Fruit fly (Drosophila melanogaster) whole organism, prepupa: ENCODE results near the gene CG42673.
A peak's percentile ranks its signal among the peaks of the same experiment; 100 is the strongest.

Experiments
- Blimp-1 ChIP-seq: fragments of 200-800 bp; sonication (Bioruptor generic); optimal IDR thresholded peaks from 3 replicates; lab custom pipeline; 2017; ENCODE audit warnings: missing biosample characterization, missing genetic modification characterization, mild to moderate bottlenecking, moderate library complexity, missing genetic modification reagents
- CG10631 ChIP-seq: fragments of 200-800 bp; sonication (Bioruptor generic); optimal IDR thresholded peaks from 2 replicates; lab custom pipeline; 2016; ENCODE audit warnings: missing biosample characterization, missing genetic modification characterization
- CG10669 ChIP-seq: fragments of 200-800 bp; sonication (Bioruptor generic); optimal IDR thresholded peaks from 3 replicates; lab custom pipeline; 2018; ENCODE audit warnings: missing biosample characterization, mild to moderate bottlenecking, missing genetic modification characterization, moderate library complexity
- CG15336 ChIP-seq: fragments of 200-800 bp; sonication (Bioruptor generic); IDR thresholded peaks from 2 replicates; pipeline ENCODE4 v1.3.6; 2022; ENCODE audit warnings: missing biosample characterization, missing genetic modification characterization
- CG16779 ChIP-seq: fragments of 200-800 bp; sonication (Bioruptor generic); optimal IDR thresholded peaks from 3 replicates; lab custom pipeline; 2017; ENCODE audit warnings: missing biosample characterization, mild to moderate bottlenecking, missing genetic modification characterization
- CG3032 ChIP-seq: fragments of 200-800 bp; optimal IDR thresholded peaks from 2 replicates; lab custom pipeline; 2019; ENCODE audit warnings: missing biosample characterization, mild to moderate bottlenecking, missing genetic modification characterization, moderate library complexity
- CG31627 ChIP-seq: fragments of 200-800 bp; sonication (Bioruptor generic); optimal IDR thresholded peaks from 3 replicates; lab custom pipeline; 2016; ENCODE audit warnings: missing biosample characterization, missing genetic modification characterization
- CG32006 ChIP-seq: fragments of 200-800 bp; sonication (Bioruptor generic); optimal IDR thresholded peaks from 3 replicates; lab custom pipeline; 2017; ENCODE audit warnings: missing biosample characterization, mild to moderate bottlenecking, missing genetic modification characterization
- CG3919 ChIP-seq: fragments of 200-800 bp; sonication (Bioruptor generic); optimal IDR thresholded peaks from 3 replicates; lab custom pipeline; 2016; ENCODE audit warnings: missing biosample characterization, missing genetic modification characterization
- CG6163 ChIP-seq: fragments of 200-800 bp; sonication (Bioruptor generic); IDR thresholded peaks from 3 replicates; pipeline ENCODE4 v1.3.6; 2022; ENCODE audit warnings: missing biosample characterization, missing genetic modification characterization
- CG6276 ChIP-seq: fragments of 200-800 bp; sonication (Bioruptor generic); optimal IDR thresholded peaks from 2 replicates; lab custom pipeline; 2017; ENCODE audit warnings: missing biosample characterization, mild to moderate bottlenecking, missing genetic modification characterization
- CG6792 ChIP-seq: fragments of 200-800 bp; sonication (Bioruptor generic); optimal IDR thresholded peaks from 3 replicates; lab custom pipeline; 2016; ENCODE audit warnings: missing biosample characterization, missing genetic modification characterization
- CG6808 ChIP-seq: fragments of 200-800 bp; sonication (Bioruptor generic); optimal IDR thresholded peaks from 3 replicates; lab custom pipeline; 2017; ENCODE audit warnings: missing biosample characterization, missing genetic modification characterization, mild to moderate bottlenecking, moderate library complexity, missing genetic modification reagents
- CG6854 ChIP-seq: fragments of 200-800 bp; sonication (Bioruptor generic); optimal IDR thresholded peaks from 2 replicates; lab custom pipeline; 2017; ENCODE audit warnings: missing biosample characterization, mild to moderate bottlenecking, missing genetic modification characterization
- CG7368 ChIP-seq: fragments of 200-800 bp; sonication (Bioruptor generic); optimal IDR thresholded peaks from 3 replicates; lab custom pipeline; 2016; ENCODE audit warnings: missing biosample characterization, missing genetic modification characterization
- CG8119 ChIP-seq: fragments of 200-800 bp; sonication (Bioruptor generic); IDR thresholded peaks from 3 replicates; pipeline ENCODE4 v1.3.6; 2022; ENCODE audit warnings: missing biosample characterization, missing genetic modification characterization
- CG8319 ChIP-seq: fragments of 200-800 bp; sonication (Bioruptor generic); optimal IDR thresholded peaks from 3 replicates; lab custom pipeline; 2016; ENCODE audit warnings: missing biosample characterization, missing genetic modification characterization
- CG8632 ChIP-seq: fragments of 200-800 bp; sonication (Bioruptor generic); optimal IDR thresholded peaks from 3 replicates; lab custom pipeline; 2016; ENCODE audit warnings: missing biosample characterization, missing genetic modification characterization
- Eip75B ChIP-seq: fragments of 200-800 bp; sonication (Bioruptor generic); optimal IDR thresholded peaks from 3 replicates; lab custom pipeline; 2016; ENCODE audit warnings: missing biosample characterization, missing genetic modification characterization
- Eip78C ChIP-seq: fragments of 200-800 bp; sonication (Bioruptor generic); peaks from one replicate; lab custom pipeline; 2016; ENCODE audit warnings: missing biosample characterization, missing genetic modification characterization
- Eip93F ChIP-seq: fragments of 200-800 bp; sonication (Bioruptor generic); optimal IDR thresholded peaks from 2 replicates; lab custom pipeline; 2016; ENCODE audit warnings: missing biosample characterization, mild to moderate bottlenecking, missing genetic modification characterization
- Ets21C ChIP-seq: fragments of 200-800 bp; sonication (Bioruptor generic); optimal IDR thresholded peaks from 3 replicates; lab custom pipeline; 2016; ENCODE audit warnings: missing biosample characterization, missing genetic modification characterization
- Ets96B ChIP-seq: fragments of 200-800 bp; optimal IDR thresholded peaks from 2 replicates; lab custom pipeline; 2019; ENCODE audit warnings: missing biosample characterization, mild to moderate bottlenecking, missing genetic modification characterization, moderate library complexity
- Gug ChIP-seq: fragments of 200-800 bp; sonication (Bioruptor generic); IDR thresholded peaks from 2 replicates; pipeline ENCODE4 v1.3.6; 2022; ENCODE audit warnings: missing biosample characterization, missing genetic modification characterization
- Hr4 ChIP-seq: fragments of 200-800 bp; sonication (Bioruptor generic); optimal IDR thresholded peaks from 3 replicates; lab custom pipeline; 2016; ENCODE audit warnings: missing biosample characterization, missing genetic modification characterization
- Sox102F ChIP-seq: fragments of 200-800 bp; sonication (Bioruptor generic); optimal IDR thresholded peaks from 2 replicates; lab custom pipeline; 2016; ENCODE audit warnings: missing biosample characterization, mild to moderate bottlenecking, missing genetic modification characterization
- Sox15 ChIP-seq: fragments of 200-800 bp; sonication (Bioruptor generic); optimal IDR thresholded peaks from 3 replicates; lab custom pipeline; 2016; ENCODE audit warnings: missing biosample characterization, missing genetic modification characterization
- acj6 ChIP-seq: fragments of 200-800 bp; sonication (Bioruptor generic); optimal IDR thresholded peaks from 3 replicates; lab custom pipeline; 2016; ENCODE audit warnings: missing biosample characterization, missing genetic modification characterization
- cyc ChIP-seq: fragments of 200-800 bp; sonication (Bioruptor generic); optimal IDR thresholded peaks from 3 replicates; lab custom pipeline; 2016; ENCODE audit warnings: missing biosample characterization, missing genetic modification characterization
- dac ChIP-seq: fragments of 200-800 bp; sonication (Bioruptor generic); optimal IDR thresholded peaks from 2 replicates; lab custom pipeline; 2017; ENCODE audit warnings: missing biosample characterization, mild to moderate bottlenecking, missing genetic modification characterization
- dsx ChIP-seq: fragments of 200-800 bp; optimal IDR thresholded peaks from 3 replicates; lab custom pipeline; 2019; ENCODE audit warnings: missing biosample characterization, mild to moderate bottlenecking, missing genetic modification characterization, moderate library complexity; ENCODE audit not compliant: poor library complexity, severe bottlenecking
- eg ChIP-seq: fragments of 200-800 bp; sonication (Bioruptor generic); IDR thresholded peaks from 3 replicates; pipeline ENCODE4 v1.3.6; 2022; ENCODE audit warnings: missing biosample characterization, missing genetic modification characterization
- fd59A ChIP-seq: fragments of 200-800 bp; sonication (Bioruptor generic); optimal IDR thresholded peaks from 2 replicates; lab custom pipeline; 2017; ENCODE audit warnings: missing biosample characterization, mild to moderate bottlenecking, missing genetic modification characterization, missing genetic modification reagents
- fd85E ChIP-seq: fragments of 200-800 bp; sonication (Bioruptor generic); optimal IDR thresholded peaks from 3 replicates; lab custom pipeline; 2016; ENCODE audit warnings: missing biosample characterization, missing genetic modification characterization
- fkh ChIP-seq: fragments of 200-800 bp; sonication (Bioruptor generic); optimal IDR thresholded peaks from 3 replicates; lab custom pipeline; 2017; ENCODE audit warnings: missing biosample characterization, mild to moderate bottlenecking, missing genetic modification characterization, moderate library complexity
- lz ChIP-seq: fragments of 200-800 bp; sonication (Bioruptor generic); optimal IDR thresholded peaks from 3 replicates; lab custom pipeline; 2016; ENCODE audit warnings: missing biosample characterization, missing genetic modification characterization
- net ChIP-seq: fragments of 200-800 bp; sonication (Bioruptor generic); optimal IDR thresholded peaks from 3 replicates; lab custom pipeline; 2016; ENCODE audit warnings: missing biosample characterization, missing genetic modification characterization
- pdm3 ChIP-seq: fragments of 200-800 bp; sonication (Bioruptor generic); optimal IDR thresholded peaks from 3 replicates; lab custom pipeline; 2016; ENCODE audit warnings: missing biosample characterization, missing genetic modification characterization
- salr ChIP-seq, 2 experiments: fragments of 200-800 bp; sonication (Bioruptor generic); optimal IDR thresholded peaks; 3 replicates each; lab custom pipeline; 2016 to 2018; ENCODE audit warnings: missing biosample characterization in 2 of 2, missing genetic modification characterization in 2 of 2, mild to moderate bottlenecking in 1 of 2
- spab ChIP-seq: fragments of 200-800 bp; sonication (Bioruptor generic); optimal IDR thresholded peaks from 2 replicates; lab custom pipeline; 2017; ENCODE audit warnings: missing biosample characterization, mild to moderate bottlenecking, missing genetic modification characterization, missing genetic modification reagents
- ss ChIP-seq, 2 experiments: fragments of 200-800 bp; sonication (Bioruptor generic); optimal IDR thresholded peaks; 2 replicates in 1 of 2; 3 replicates in 1 of 2; lab custom pipeline; 2017 to 2018; ENCODE audit warnings: mild to moderate bottlenecking in 2 of 2, missing biosample characterization in 2 of 2, missing genetic modification characterization in 2 of 2, moderate library complexity in 1 of 2
- svp ChIP-seq: fragments of 200-800 bp; sonication (Bioruptor generic); peaks from one replicate; lab custom pipeline; 2016; ENCODE audit warnings: missing biosample characterization, missing genetic modification characterization
- topi ChIP-seq: fragments of 200-800 bp; sonication (Bioruptor generic); optimal IDR thresholded peaks from 3 replicates; lab custom pipeline; 2016; ENCODE audit warnings: missing biosample characterization, missing genetic modification characterization

CG42673 gene

DNA sequence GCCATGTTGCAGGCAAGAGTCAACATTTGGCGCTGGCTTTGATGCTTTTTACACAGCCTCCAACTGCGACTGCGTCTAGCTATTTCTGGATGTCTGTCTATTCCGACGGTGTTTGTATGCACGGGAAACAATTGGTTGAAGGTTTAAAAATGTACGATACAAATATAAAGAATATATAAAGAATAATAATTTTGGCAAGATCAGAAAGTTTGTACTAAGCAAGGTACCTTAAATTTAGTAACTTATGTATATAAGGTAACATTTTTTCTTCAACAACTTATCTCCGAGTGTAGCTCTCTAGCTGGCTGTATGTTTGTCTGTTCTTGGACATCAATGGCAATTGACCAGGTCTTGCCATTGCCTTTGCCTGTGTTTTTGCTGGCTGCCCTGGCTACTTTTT lies 19.8 kb downstream of the CG42673 start (continued):
- TF ChIP-seq ss (GFP tag; optimal IDR thresholded peaks at IDR 0.05; lab: Kevin White, UChicago), result no peak
- no peak for TF ChIP-seq lz (GFP tag; lab: Kevin White, UChicago)
- TF ChIP-seq CG16779 (tag; lab: Kevin White, UChicago), result peak; percentile 34
- TF ChIP-seq svp (GFP tag; lab: Kevin White, UChicago), result no peak
- peak; percentile 31 for TF ChIP-seq dsx (GFP tag; lab: Kevin White, UChicago)
- peak; percentile 80 for TF ChIP-seq CG6276 (GFP tag; lab: Kevin White, UChicago)
- TF ChIP-seq eg, result peak; percentile 87
- no peak for TF ChIP-seq Eip93F
- TF ChIP-seq dac (GFP tag; lab: Kevin White, UChicago), result peak; percentile 71
- peak; percentile 91 for TF ChIP-seq CG32006 (GFP tag; lab: Kevin White, UChicago)
- TF ChIP-seq Blimp-1 (GFP tag; lab: Kevin White, UChicago), result no peak
- no peak for TF ChIP-seq fkh (GFP tag; lab: Kevin White, UChicago)
- peak; percentile 38 for TF ChIP-seq CG6808
- peak; percentile 71 for TF ChIP-seq CG3919 (GFP tag; lab: Kevin White, UChicago)
- TF ChIP-seq CG8119 (GFP tag; lab: Robert Waterston, UW), result peak; percentile 90
- TF ChIP-seq Hr4 (GFP tag; lab: Kevin White, UChicago), result peak; percentile 88
- TF ChIP-seq CG15336 (GFP tag; lab: Robert Waterston, UW), result peak; percentile 94
- no peak for TF ChIP-seq Ets21C (GFP tag; lab: Kevin White, UChicago)
- no peak for TF ChIP-seq CG31627
- peak; percentile 56 for TF ChIP-seq Ets96B (tag; lab: Kevin White, UChicago)
- TF ChIP-seq Eip78C, result peak; percentile 76
- no peak for TF ChIP-seq Sox102F (GFP tag; lab: Kevin White, UChicago)
- TF ChIP-seq CG3032 (tag; lab: Kevin White, UChicago), result peak; percentile 40
- TF ChIP-seq CG10631 (GFP tag; lab: Kevin White, UChicago), result peak; percentile 67
- TF ChIP-seq, all 60 proteins: peak for 32

DNA sequence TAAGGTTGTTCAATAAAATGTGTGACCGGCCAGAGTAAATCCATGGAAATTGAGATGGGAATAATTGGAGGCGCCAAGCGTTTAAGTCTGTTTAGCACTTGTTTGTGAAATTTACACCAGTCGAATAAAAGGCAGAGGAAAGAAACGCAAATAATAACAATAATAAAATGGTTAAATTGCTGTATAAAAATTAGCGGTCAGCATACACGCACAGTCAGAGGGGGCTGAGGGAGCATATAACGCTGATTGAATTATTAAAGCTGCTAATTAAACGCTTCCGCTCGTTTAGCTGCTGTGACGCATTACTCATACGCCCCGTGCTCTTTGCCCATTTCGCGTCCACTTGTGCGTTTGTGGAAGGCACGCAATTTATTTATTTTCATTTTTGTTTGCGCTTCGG lies 20.7 kb downstream of the CG42673 start:
- no peak for TF ChIP-seq lz (GFP tag; lab: Kevin White, UChicago)
- peak; percentile 62 for TF ChIP-seq fkh (GFP tag; lab: Kevin White, UChicago)

DNA sequence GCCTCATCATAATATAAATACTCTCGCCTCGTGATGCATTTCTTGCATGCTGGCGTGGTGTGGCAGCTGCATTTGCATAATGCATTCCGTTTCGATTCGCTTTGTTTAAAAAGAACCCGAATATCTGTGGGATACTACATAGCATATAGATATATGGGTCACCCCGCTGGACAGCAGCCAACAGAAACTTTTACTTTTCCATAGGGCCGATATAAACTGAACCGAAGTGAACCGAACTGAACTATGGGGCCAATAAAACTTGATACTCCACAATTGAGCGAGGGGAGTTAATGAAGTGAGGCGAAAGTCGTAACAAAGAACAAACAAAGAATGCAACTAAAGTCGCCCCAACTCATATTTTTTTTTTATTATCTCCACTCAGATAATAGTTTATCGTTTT lies 22.2 kb downstream of the CG42673 start:
- TF ChIP-seq Eip78C (peak; percentile 8), acj6 (GFP tag; lab: Kevin White, UChicago) (no peak)

DNA sequence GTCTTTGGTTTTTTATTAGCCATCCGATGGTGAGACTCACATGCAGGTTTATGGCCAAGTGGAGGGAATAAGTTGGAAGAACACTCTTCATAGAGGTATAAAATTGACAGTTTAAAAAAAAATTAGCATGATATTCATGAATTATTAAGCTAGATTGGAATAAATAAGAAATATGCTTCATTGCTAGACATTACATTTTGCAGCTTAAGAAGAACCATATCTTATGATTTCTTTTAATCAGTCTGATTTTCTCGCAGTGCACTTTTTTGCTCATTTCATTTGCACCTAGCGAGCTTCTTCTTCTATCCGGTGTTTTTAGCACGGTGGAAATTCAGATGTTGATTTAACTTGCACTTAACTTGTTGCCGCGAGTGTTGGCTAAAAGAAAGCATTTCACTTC lies 22.8 kb downstream of the CG42673 start:
- TF ChIP-seq net (GFP tag; lab: Kevin White, UChicago) (no peak), cyc (no peak), fd85E (GFP tag; lab: Kevin White, UChicago) (no peak), CG6276 (GFP tag; lab: Kevin White, UChicago) (no peak), acj6 (GFP tag; lab: Kevin White, UChicago) (no peak), CG31627 (no peak), CG6163 (GFP tag; lab: Robert Waterston, UW) (no peak), Gug (no peak), CG16779 (tag; lab: Kevin White, UChicago) (no peak), spab (GFP tag; lab: Kevin White, UChicago) (no peak), CG8119 (GFP tag; lab: Robert Waterston, UW) (peak; percentile 24; the same call in 2 of the 3 replicates), CG10669 (no peak), CG8319 (GFP tag; lab: Kevin White, UChicago) (no peak), fd59A (GFP tag; lab: Kevin White, UChicago) (no peak), Sox102F (GFP tag; lab: Kevin White, UChicago) (no peak), Blimp-1 (GFP tag; lab: Kevin White, UChicago) (no peak), Sox15 (GFP tag; lab: Kevin White, UChicago) (no peak), pdm3 (GFP tag; lab: Kevin White, UChicago) (no peak), CG8632 (GFP tag; lab: Kevin White, UChicago) (no peak), CG10631 (GFP tag; lab: Kevin White, UChicago) (no peak), CG3919 (GFP tag; lab: Kevin White, UChicago) (no peak), Ets21C (GFP tag; lab: Kevin White, UChicago) (no peak), Eip75B (GFP tag; lab: Kevin White, UChicago) (no peak), dsx (GFP tag; lab: Kevin White, UChicago) (no peak), CG6792 (GFP tag; lab: Kevin White, UChicago) (no peak), CG7368 (GFP tag; lab: Kevin White, UChicago) (no peak), eg (peak; percentile 57; the same call in 1 of the 3 replicates), salr (GFP tag; optimal IDR thresholded peaks at IDR 0.05; lab: Kevin White, UChicago) (no peak), svp (GFP tag; lab: Kevin White, UChicago) (no peak), Hr4 (GFP tag; lab: Kevin White, UChicago) (peak; percentile 42), topi (GFP tag; lab: Kevin White, UChicago) (no peak), Eip93F (no peak), CG6854 (GFP tag; lab: Kevin White, UChicago) (no peak)
